Worm (Caenorhabditis elegans) whole organism, L3 larva: Measurements from ENCODE around the gene grd-12.

Experiments used
- R02D3.7 ChIP-seq: fragments of 150-350 bp; optimal IDR thresholded peaks from 2 replicates; lab custom pipeline; 2014; ENCODE audit warnings: missing biosample characterization, missing genetic modification characterization
- ZK546.5 ChIP-seq: sonication (generic microtip); optimal IDR thresholded peaks from 2 replicates; lab custom pipeline; 2017; ENCODE audit warnings: missing biosample characterization, missing genetic modification characterization
- ama-1 ChIP-seq: fragments of 150-350 bp; optimal IDR thresholded peaks from 2 replicates; lab custom pipeline; 2018
- ceh-82 ChIP-seq: fragments of 150-350 bp; optimal IDR thresholded peaks from 2 replicates; lab custom pipeline; 2014; ENCODE audit warnings: missing biosample characterization, missing genetic modification characterization
- ceh-9 ChIP-seq: sonication (generic microtip); optimal IDR thresholded peaks from 2 replicates; lab custom pipeline; 2018; ENCODE audit warnings: missing biosample characterization, missing genetic modification characterization
- egl-27 ChIP-seq: sonication (generic microtip); optimal IDR thresholded peaks from 4 replicates; lab custom pipeline; 2017; ENCODE audit warnings: missing biosample characterization, missing genetic modification reagents, missing genetic modification characterization
- egl-5 ChIP-seq: fragments of 150-350 bp; optimal IDR thresholded peaks from 2 replicates; lab custom pipeline; 2017; ENCODE audit warnings: missing biosample characterization, missing genetic modification reagents, missing genetic modification characterization, inconsistent platforms
- elt-1 ChIP-seq: fragments of 150-350 bp; optimal IDR thresholded peaks from 2 replicates; lab custom pipeline; 2014; ENCODE audit warnings: missing biosample characterization, missing genetic modification characterization
- elt-2 ChIP-seq: sonication (generic microtip); optimal IDR thresholded peaks from 2 replicates; lab custom pipeline; 2016; ENCODE audit warnings: missing genetic modification reagents, mild to moderate bottlenecking, missing genetic modification characterization, missing compliant biosample characterization
- elt-3 ChIP-seq, 3 experiments: fragments of 150-350 bp in 1 of 3; sonication (generic microtip) in 2 of 3; optimal IDR thresholded peaks; 2 replicates in 2 of 3; 4 replicates in 1 of 3; lab custom pipeline; 2014 to 2017; ENCODE audit warnings: missing biosample characterization in 3 of 3, missing genetic modification characterization in 3 of 3
- fkh-10 ChIP-seq: sonication (generic microtip); optimal IDR thresholded peaks from 2 replicates; lab custom pipeline; 2017; ENCODE audit warnings: missing biosample characterization, missing genetic modification reagents, missing genetic modification characterization
- fkh-2 ChIP-seq: fragments of 150-350 bp; optimal IDR thresholded peaks from 2 replicates; lab custom pipeline; 2014; ENCODE audit warnings: missing biosample characterization, missing genetic modification reagents, missing genetic modification characterization
- fos-1 ChIP-seq: fragments of 150-350 bp; optimal IDR thresholded peaks from 2 replicates; lab custom pipeline; 2014; ENCODE audit warnings: missing biosample characterization, missing genetic modification characterization
- hmg-11 ChIP-seq: sonication (generic microtip); optimal IDR thresholded peaks from 2 replicates; lab custom pipeline; 2016; ENCODE audit warnings: missing genetic modification characterization, missing compliant biosample characterization
- lin-15B ChIP-seq: fragments of 150-350 bp; optimal IDR thresholded peaks from 2 replicates; lab custom pipeline; 2014; ENCODE audit warnings: missing biosample characterization, missing genetic modification characterization
- lin-39 ChIP-seq: fragments of 150-350 bp; optimal IDR thresholded peaks from 2 replicates; lab custom pipeline; 2018; ENCODE audit warnings: missing biosample characterization, missing genetic modification reagents, missing genetic modification characterization
- lsy-12 ChIP-seq: sonication (generic microtip); optimal IDR thresholded peaks from 2 replicates; lab custom pipeline; 2016; ENCODE audit warnings: mild to moderate bottlenecking, missing genetic modification characterization, missing compliant biosample characterization
- mdl-1 ChIP-seq: fragments of 150-350 bp; optimal IDR thresholded peaks from 2 replicates; lab custom pipeline; 2014; ENCODE audit warnings: missing biosample characterization, missing genetic modification characterization
- mml-1 ChIP-seq: fragments of 150-350 bp; sonication (generic microtip); optimal IDR thresholded peaks from 3 replicates; lab custom pipeline; 2014; ENCODE audit warnings: missing biosample characterization, missing genetic modification characterization
- nfya-1 ChIP-seq: sonication (generic microtip); optimal IDR thresholded peaks from 2 replicates; lab custom pipeline; 2017; ENCODE audit warnings: missing genetic modification characterization, mild to moderate bottlenecking, missing compliant biosample characterization, antibody characterized with exemption, moderate library complexity; ENCODE audit not compliant: insufficient read depth
- nhr-12 ChIP-seq: fragments of 150-350 bp; optimal IDR thresholded peaks from 2 replicates; lab custom pipeline; 2014; ENCODE audit warnings: missing biosample characterization, missing genetic modification characterization
- nhr-23 ChIP-seq: fragments of 150-350 bp; optimal IDR thresholded peaks from 2 replicates; lab custom pipeline; 2014; ENCODE audit warnings: missing biosample characterization, missing genetic modification reagents, missing genetic modification characterization
- nhr-25 ChIP-seq: sonication (generic microtip); optimal IDR thresholded peaks from 2 replicates; lab custom pipeline; 2017; ENCODE audit warnings: missing biosample characterization, missing genetic modification characterization
- nhr-28 ChIP-seq: fragments of 150-350 bp; optimal IDR thresholded peaks from 2 replicates; lab custom pipeline; 2014; ENCODE audit warnings: missing biosample characterization, missing genetic modification characterization
- nhr-43 ChIP-seq: sonication (generic microtip); optimal IDR thresholded peaks from 2 replicates; lab custom pipeline; 2016; ENCODE audit warnings: mild to moderate bottlenecking, missing genetic modification characterization, missing compliant biosample characterization; ENCODE audit not compliant: poor library complexity, severe bottlenecking
- nhr-77 ChIP-seq: fragments of 150-350 bp; optimal IDR thresholded peaks from 2 replicates; lab custom pipeline; 2014; ENCODE audit warnings: missing biosample characterization, missing genetic modification characterization
- pha-4 ChIP-seq: fragments of 150-350 bp; optimal IDR thresholded peaks from 2 replicates; lab custom pipeline; 2014; ENCODE audit warnings: missing biosample characterization, missing genetic modification reagents, missing genetic modification characterization
- pqm-1 ChIP-seq: fragments of 150-350 bp; optimal IDR thresholded peaks from 2 replicates; lab custom pipeline; 2017; ENCODE audit warnings: missing biosample characterization, missing genetic modification characterization, inconsistent platforms
- sea-2 ChIP-seq: fragments of 150-350 bp; sonication (generic microtip); optimal IDR thresholded peaks from 4 replicates; lab custom pipeline; 2014; ENCODE audit warnings: missing biosample characterization, missing genetic modification reagents, missing genetic modification characterization
- skn-1 ChIP-seq: fragments of 150-350 bp; optimal IDR thresholded peaks from 2 replicates; lab custom pipeline; 2014; ENCODE audit warnings: missing biosample characterization, missing genetic modification characterization
- tbx-2 ChIP-seq: sonication (generic microtip); optimal IDR thresholded peaks from 2 replicates; lab custom pipeline; 2016; ENCODE audit warnings: mild to moderate bottlenecking, missing genetic modification characterization, missing compliant biosample characterization
- unc-39 ChIP-seq: sonication (generic microtip); optimal IDR thresholded peaks from 4 replicates; lab custom pipeline; 2017; ENCODE audit warnings: missing biosample characterization, missing genetic modification characterization
- unc-62 ChIP-seq: fragments of 150-350 bp; sonication (generic microtip); optimal IDR thresholded peaks from 4 replicates; lab custom pipeline; 2014; ENCODE audit warnings: missing biosample characterization, missing genetic modification reagents, missing genetic modification characterization

Gene grd-12

DNA sequence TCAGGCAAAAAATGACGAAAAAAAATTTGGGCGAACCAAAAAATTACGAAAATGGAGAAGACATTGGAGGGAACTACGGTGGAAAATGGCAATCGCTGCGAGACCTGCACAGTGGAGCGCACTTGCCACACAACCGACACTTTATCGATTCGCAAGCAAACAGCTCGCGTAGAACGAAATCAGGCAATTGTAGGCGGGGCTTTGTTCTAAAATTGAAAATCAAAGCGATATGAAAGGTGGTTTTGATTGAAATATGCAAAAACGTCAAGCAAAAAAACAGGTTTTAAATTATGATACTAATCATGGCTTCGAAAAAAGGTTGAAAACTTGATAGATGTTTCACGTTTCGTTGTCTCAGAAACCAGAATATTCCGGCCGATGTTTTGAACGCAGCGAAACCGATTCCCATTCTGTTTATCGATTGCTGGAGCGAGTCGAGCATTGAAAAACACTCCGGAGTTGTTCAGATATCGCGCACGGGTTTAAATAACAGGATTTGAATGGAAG is 23.9 kb downstream of the grd-12 start, which contains the start of the genes fib-1 and mut-15 (continued):
- TF ChIP-seq egl-27 (peak; percentile 10), nhr-25 (peak; percentile 94), nhr-28 (tag; lab: Kevin White, UChicago) (no peak), fos-1 (tag; lab: Kevin White, UChicago) (no peak), fkh-2 (no peak), lin-15B (peak; percentile 98), pqm-1 (peak; percentile 61), unc-39 (tag; lab: Kevin White, UChicago) (no peak), lsy-12 (tag; lab: Kevin White, UChicago) (peak; percentile 91), ceh-82 (tag; lab: Kevin White, UChicago) (peak; percentile 53), sea-2 (GFP tag; lab: Kevin White, UChicago) (no peak), nhr-12 (tag; lab: Kevin White, UChicago) (no peak), mdl-1 (tag; lab: Kevin White, UChicago) (no peak), nhr-43 (tag; lab: Kevin White, UChicago) (peak; percentile 91), tbx-2 (tag; lab: Kevin White, UChicago) (peak; percentile 48), skn-1 (peak; percentile 71), unc-62 (GFP tag; lab: Kevin White, UChicago) (peak; percentile 59), elt-1 (tag; lab: Kevin White, UChicago) (peak; percentile 24), nhr-77 (tag; lab: Kevin White, UChicago) (peak; percentile 14), hmg-11 (peak; percentile 81)
- TF ChIP-seq, all 47 proteins: peak for 28

DNA sequence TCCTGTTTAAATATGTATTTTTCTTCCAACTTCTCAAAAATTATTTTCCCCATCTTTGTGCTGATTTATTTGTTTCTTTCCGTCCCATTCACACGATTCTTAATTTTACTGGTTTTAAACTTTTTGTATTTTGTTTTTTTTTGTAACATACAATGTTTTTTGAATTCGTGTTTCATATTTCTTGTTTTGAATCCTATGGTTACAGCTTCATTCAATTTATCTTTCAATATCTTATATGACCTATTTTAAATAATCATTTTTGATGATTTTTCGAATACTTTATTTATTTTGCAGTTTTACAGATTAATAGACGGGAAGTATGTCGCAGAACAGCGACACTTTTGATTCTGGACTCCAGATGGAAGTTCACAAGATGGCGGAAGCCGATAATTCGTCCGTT is 26.5 kb downstream of the grd-12 start, which contains the start of gene hrde-2:
Gene hrde-2 (plus strand): TSS at position 301 of the 400 bp plus-strand sequence.
- TF ChIP-seq elt-3 (tag; optimal IDR thresholded peaks at IDR 0.05; lab: Kevin White, UChicago) = no peak
- TF ChIP-seq nhr-12 (tag; lab: Kevin White, UChicago) = no peak
- no peak for TF ChIP-seq mml-1
- TF ChIP-seq ceh-9 (tag; lab: Kevin White, UChicago) = no peak
- TF ChIP-seq fkh-10 = no peak
- no peak for TF ChIP-seq nhr-28 (tag; lab: Kevin White, UChicago)
- TF ChIP-seq R02D3.7 = no peak
- TF ChIP-seq nhr-43 (tag; lab: Kevin White, UChicago) = no peak
- no peak for TF ChIP-seq mdl-1 (tag; lab: Kevin White, UChicago)
- no peak for TF ChIP-seq egl-5 (tag; lab: Kevin White, UChicago)
- no peak for TF ChIP-seq nhr-23 (tag; lab: Kevin White, UChicago)
- no peak for TF ChIP-seq pha-4 (tag; lab: Kevin White, UChicago)
- no peak for TF ChIP-seq nhr-77 (tag; lab: Kevin White, UChicago)
- no peak for TF ChIP-seq hmg-11
- no peak for TF ChIP-seq lsy-12 (tag; lab: Kevin White, UChicago)

DNA sequence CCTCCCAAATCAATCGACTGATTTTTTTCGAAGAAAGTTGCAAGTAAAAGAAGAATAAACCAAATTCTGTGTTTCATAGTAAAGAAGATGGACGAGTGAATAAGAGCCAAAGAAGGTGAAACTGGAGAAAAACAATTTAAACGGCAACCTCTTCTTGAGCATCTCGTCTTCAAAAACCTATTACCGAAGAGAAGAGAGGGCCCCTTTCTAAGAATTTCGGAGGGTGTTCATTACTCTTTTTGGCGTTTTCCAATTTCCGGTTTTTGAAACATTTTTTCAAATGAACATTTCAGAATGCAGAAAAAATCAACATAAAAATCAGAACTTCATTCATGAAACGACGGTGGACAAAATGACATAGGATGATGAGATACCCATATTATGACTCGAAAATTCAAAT is 33.3 kb downstream of the grd-12 start, which contains the start of gene nmr-2:
Gene nmr-2 (minus strand): TSS at position 101 of the 400 bp plus-strand sequence.
- TF ChIP-seq nhr-43 (tag; lab: Kevin White, UChicago) (no peak), elt-3 (tag; optimal IDR thresholded peaks at IDR 0.05; lab: Kevin White, UChicago) (no peak), lin-39 (tag; lab: Kevin White, UChicago) (no peak)

DNA sequence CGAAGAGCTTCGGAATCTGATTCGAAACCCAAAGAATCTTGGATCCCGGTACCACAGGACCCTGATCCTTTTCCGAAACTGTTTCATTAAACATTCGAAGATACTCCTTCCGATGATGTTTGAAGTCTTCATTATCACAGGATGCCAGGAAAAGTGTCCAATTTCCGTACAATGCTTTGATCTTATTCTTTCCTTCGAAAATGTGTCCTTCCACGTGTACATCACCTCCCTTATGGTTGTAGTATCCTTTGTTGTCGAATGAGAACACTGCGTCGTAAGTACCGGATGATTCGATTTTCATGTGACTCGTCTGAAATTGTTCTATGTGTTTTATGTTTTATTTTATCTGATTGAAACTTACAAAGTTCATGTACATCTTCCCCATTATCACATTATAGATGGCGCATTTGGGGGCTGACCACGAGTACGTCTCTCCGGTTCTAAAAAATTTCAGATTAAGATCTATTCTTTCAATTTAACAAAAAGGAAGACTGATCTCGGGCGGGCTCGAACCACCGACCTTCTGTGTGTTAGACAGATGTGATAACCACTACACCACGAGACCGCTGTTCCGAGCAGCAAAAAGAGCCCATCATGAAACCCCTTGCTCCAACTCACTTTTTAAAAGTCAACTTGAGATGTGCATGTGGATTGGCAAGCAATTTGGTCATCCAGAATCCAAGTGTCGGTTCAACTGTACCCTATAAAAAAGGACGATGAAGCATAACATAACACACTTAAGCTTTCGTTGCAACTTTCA is 34.4 kb downstream of the grd-12 start:
- TF ChIP-seq elt-1 (tag; lab: Kevin White, UChicago) (peak; percentile 49), ZK546.5 (tag; lab: Kevin White, UChicago) (no peak), nhr-12 (tag; lab: Kevin White, UChicago) (no peak), nfya-1 (tag; lab: Kevin White, UChicago) (peak; percentile 10), elt-2 (tag; lab: Kevin White, UChicago) (peak; percentile 30), lin-15B (no peak), ama-1 (lab: Kevin White, UChicago) (peak; percentile 22), ceh-82 (tag; lab: Kevin White, UChicago) (no peak), mml-1 (no peak)
